Fruit fly (Drosophila melanogaster): ENCODE data around the gene SmE.

The SmE gene

dm6 chr2L:7885952-7886351 lies 702 bp upstream of the SmE start:
- TF ChIP-seq Eip78C (GFP tag), result peak; percentile 2
- TF ChIP-seq Met (GFP tag; optimal IDR thresholded peaks at IDR 0.05), result no peak

- TF ChIP-seq Sox14 (GFP tag; optimal IDR thresholded peaks at IDR 0.05), result no peak
- no peak for TF ChIP-seq CG11762 (GFP tag; optimal IDR thresholded peaks at IDR 0.05; ENCODE audit: insufficient read depth)
- no peak for TF ChIP-seq cyc (GFP tag; optimal IDR thresholded peaks at IDR 0.05)
- no peak for TF ChIP-seq Sox102F (GFP tag; optimal IDR thresholded peaks at IDR 0.05)
- peak; percentile 61 for TF ChIP-seq CG9139 (GFP tag; optimal IDR thresholded peaks at IDR 0.05)
- no peak for TF ChIP-seq CG8119 (GFP tag; IDR thresholded peaks at IDR 0.05)
- TF ChIP-seq topi (GFP tag; optimal IDR thresholded peaks at IDR 0.05), result no peak
- peak; percentile 40 for TF ChIP-seq dsx (GFP tag; optimal IDR thresholded peaks at IDR 0.05; ENCODE audit: poor library complexity, severe bottlenecking)
- no peak for TF ChIP-seq spab (GFP tag; optimal IDR thresholded peaks at IDR 0.05)
- no peak for TF ChIP-seq fd85E (GFP tag; optimal IDR thresholded peaks at IDR 0.05)
- no peak for TF ChIP-seq OdsH (GFP tag; optimal IDR thresholded peaks at IDR 0.05)
- no peak for TF ChIP-seq Eip93F (GFP tag; optimal IDR thresholded peaks at IDR 0.05)
- TF ChIP-seq Met (GFP tag; optimal IDR thresholded peaks at IDR 0.05), result no peak
- no peak for TF ChIP-seq Gug (GFP tag; IDR thresholded peaks at IDR 0.05)
- no peak for TF ChIP-seq vri (GFP tag; optimal IDR thresholded peaks at IDR 0.05)
- peak; percentile 70 for TF ChIP-seq CG6854 (GFP tag; optimal IDR thresholded peaks at IDR 0.05)
- TF ChIP-seq svp (GFP tag), result no peak
- no peak for TF ChIP-seq CG8319 (GFP tag; optimal IDR thresholded peaks at IDR 0.05)
- TF ChIP-seq Hr4 (GFP tag; optimal IDR thresholded peaks at IDR 0.05), result no peak
- TF ChIP-seq Ets96B (tag; optimal IDR thresholded peaks at IDR 0.05), result peak; percentile 8
- no peak for TF ChIP-seq Smox (GFP tag; optimal IDR thresholded peaks at IDR 0.05)
- TF ChIP-seq CG3919 (GFP tag; optimal IDR thresholded peaks at IDR 0.05), result no peak
- peak; percentile 40 to 60 for TF ChIP-seq ss (GFP tag; optimal IDR thresholded peaks at IDR 0.05)
- TF ChIP-seq Sox15 (GFP tag; optimal IDR thresholded peaks at IDR 0.05), result no peak
- TF ChIP-seq acj6 (GFP tag; optimal IDR thresholded peaks at IDR 0.05), result no peak
- TF ChIP-seq CG6792 (GFP tag; optimal IDR thresholded peaks at IDR 0.05), result no peak
- peak; percentile 12 for TF ChIP-seq CG1621 (tag; optimal IDR thresholded peaks at IDR 0.05)
- no peak for TF ChIP-seq CG11294 (GFP tag; IDR thresholded peaks at IDR 0.05)
- TF ChIP-seq pdm3 (GFP tag; optimal IDR thresholded peaks at IDR 0.05), result no peak
- TF ChIP-seq esn (GFP tag; optimal IDR thresholded peaks at IDR 0.05), result no peak
- peak; percentile 53; the same call in 1 of the 3 replicates for TF ChIP-seq eg (GFP tag; IDR thresholded peaks at IDR 0.05)
- peak; percentile 49; the same call in 2 of the 3 replicates for TF ChIP-seq CG6163 (GFP tag; IDR thresholded peaks at IDR 0.05)
- TF ChIP-seq Hr38 (GFP tag; optimal IDR thresholded peaks at IDR 0.05), result no peak
- TF ChIP-seq CG6808 (GFP tag; optimal IDR thresholded peaks at IDR 0.05), result peak; percentile 32
- no peak for TF ChIP-seq salr (GFP tag; optimal IDR thresholded peaks at IDR 0.05)
- TF ChIP-seq achi (GFP tag; optimal IDR thresholded peaks at IDR 0.05), result no peak
- TF ChIP-seq Blimp-1 (GFP tag; optimal IDR thresholded peaks at IDR 0.05), result peak; percentile 96
Measured at dm6 chr2L:7880458-7880857, 4.8 kb downstream of the SmE start.

- TF ChIP-seq fkh (GFP tag; optimal IDR thresholded peaks at IDR 0.05) (no peak), net (GFP tag; optimal IDR thresholded peaks at IDR 0.05) (peak; percentile 79), Lpt (GFP tag; optimal IDR thresholded peaks at IDR 0.05) (peak; percentile 23), CG8319 (GFP tag; optimal IDR thresholded peaks at IDR 0.05) (no peak), CG11294 (GFP tag; IDR thresholded peaks at IDR 0.05) (no peak), Gug (GFP tag; IDR thresholded peaks at IDR 0.05) (peak; percentile 27; the same call in 1 of the 2 replicates), CG10631 (GFP tag; optimal IDR thresholded peaks at IDR 0.05) (no peak), CG32006 (GFP tag; optimal IDR thresholded peaks at IDR 0.05) (no peak), Sox102F (GFP tag; optimal IDR thresholded peaks at IDR 0.05) (peak; percentile 37), vri (GFP tag; optimal IDR thresholded peaks at IDR 0.05) (peak; percentile 63), Ets96B (tag; optimal IDR thresholded peaks at IDR 0.05) (peak; percentile 68), CG1621 (tag; optimal IDR thresholded peaks at IDR 0.05) (peak; percentile 78), CG6854 (GFP tag; optimal IDR thresholded peaks at IDR 0.05) (peak; percentile 74), CG6808 (GFP tag; optimal IDR thresholded peaks at IDR 0.05) (peak; percentile 83), Ets21C (GFP tag; optimal IDR thresholded peaks at IDR 0.05) (no peak), cyc (GFP tag; optimal IDR thresholded peaks at IDR 0.05) (no peak), CG6163 (GFP tag; IDR thresholded peaks at IDR 0.05) (peak; percentile 92), Hr39 (GFP tag; optimal IDR thresholded peaks at IDR 0.05) (no peak), CG31627 (GFP tag; optimal IDR thresholded peaks at IDR 0.05) (no peak), spab (GFP tag; optimal IDR thresholded peaks at IDR 0.05) (peak; percentile 63), CG16779 (tag; optimal IDR thresholded peaks at IDR 0.05) (peak; percentile 87), svp (GFP tag) (no peak), acj6 (GFP tag; optimal IDR thresholded peaks at IDR 0.05) (no peak), CG4318 (GFP tag; optimal IDR thresholded peaks at IDR 0.05) (no peak)
Measured at dm6 chr2L:7879292-7879894, 5.9 kb downstream of the SmE start, which contains the start of gene spz3. Gene spz3, minus strand, starts transcription at chr2L:7879552.
